Worm (Caenorhabditis elegans): ENCODE results near the gene Y54E2A.8.
A peak's percentile ranks its signal among the peaks of the same experiment; 100 is the strongest.

Y54E2A.8 gene

DNA sequence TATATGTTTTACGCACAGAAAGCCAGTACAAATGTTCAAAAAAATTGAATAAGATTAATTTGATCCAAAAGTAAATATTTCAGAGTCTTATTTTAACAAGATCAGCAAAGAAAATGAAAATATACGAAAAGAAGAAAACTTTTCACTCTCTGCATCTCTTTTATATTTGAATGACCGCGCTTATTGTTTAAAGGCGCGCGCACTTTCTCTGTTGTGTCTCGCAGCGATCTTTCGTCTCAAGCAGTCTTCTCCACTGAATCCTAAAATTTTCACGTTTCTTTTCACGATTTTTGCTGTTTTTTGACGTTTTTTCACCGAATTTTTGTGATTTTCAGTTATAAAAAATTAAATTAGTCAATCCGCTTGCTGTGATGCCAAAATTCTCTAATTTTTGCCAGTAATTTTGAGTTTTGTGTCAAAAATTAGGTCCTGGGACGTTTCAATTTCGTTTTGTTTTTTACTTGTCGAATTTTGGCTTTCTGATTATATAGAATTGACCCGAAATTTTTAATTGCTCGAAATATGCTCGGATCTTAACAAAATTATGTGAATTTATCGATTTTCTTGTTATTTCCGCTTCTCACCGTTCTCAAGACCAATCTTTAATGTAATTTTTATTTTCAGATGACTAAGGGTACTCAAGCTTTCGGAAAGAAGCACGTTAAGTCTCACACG, 36.9 kb downstream of the Y54E2A.8 start, which contains the start of gene W01D2.1:
Gene W01D2.1 (plus strand): TSS at position 625 of the 675 bp plus-strand sequence.
- no peak for TF ChIP-seq tbx-7 (tag; optimal IDR thresholded peaks at IDR 0.05)
- TF ChIP-seq C38D4.7 (GFP tag; optimal IDR thresholded peaks at IDR 0.05): no peak
- TF ChIP-seq ceh-19 (GFP tag; optimal IDR thresholded peaks at IDR 0.05): no peak
- TF ChIP-seq ets-4 (tag; optimal IDR thresholded peaks at IDR 0.05): no peak
- no peak for TF ChIP-seq K09A11.1 (tag; optimal IDR thresholded peaks at IDR 0.05; ENCODE audit: insufficient read depth)
- TF ChIP-seq hlh-8 (tag; optimal IDR thresholded peaks at IDR 0.05): no peak
- TF ChIP-seq fkh-6 (tag; optimal IDR thresholded peaks at IDR 0.05): no peak
- no peak for TF ChIP-seq lim-6 (tag; optimal IDR thresholded peaks at IDR 0.05)
- no peak for TF ChIP-seq unc-86 (tag; optimal IDR thresholded peaks at IDR 0.05)
- TF ChIP-seq ceh-31 (tag; optimal IDR thresholded peaks at IDR 0.05): peak; percentile 51
- TF ChIP-seq pax-1 (tag; optimal IDR thresholded peaks at IDR 0.05): peak; percentile 25
- no peak for TF ChIP-seq dmd-4 (tag; optimal IDR thresholded peaks at IDR 0.05; ENCODE audit: borderline replicate concordance)
- TF ChIP-seq dve-1 (tag; optimal IDR thresholded peaks at IDR 0.05): peak; percentile 66
- no peak for TF ChIP-seq unc-3 (GFP tag; conservative IDR thresholded peaks at IDR 0.05)
- TF ChIP-seq unc-3 (tag; optimal IDR thresholded peaks at IDR 0.05): no peak
- TF ChIP-seq tbx-2 (tag; optimal IDR thresholded peaks at IDR 0.05): peak; percentile 15
- no peak for TF ChIP-seq ceh-18 (tag; optimal IDR thresholded peaks at IDR 0.05)
- TF ChIP-seq elt-2 (tag; optimal IDR thresholded peaks at IDR 0.05): peak; percentile 37
- TF ChIP-seq unc-55 (GFP tag; optimal IDR thresholded peaks at IDR 0.05): peak; percentile 63
- no peak for TF ChIP-seq sox-2 (GFP tag; IDR thresholded peaks at IDR 0.05)
- TF ChIP-seq ref-2 (tag; optimal IDR thresholded peaks at IDR 0.05): no peak
- TF ChIP-seq che-1 (tag; optimal IDR thresholded peaks at IDR 0.05): no peak
- no peak for TF ChIP-seq hlh-13 (GFP tag; optimal IDR thresholded peaks at IDR 0.05)
- no peak for TF ChIP-seq nhr-11 (tag; optimal IDR thresholded peaks at IDR 0.05)
- TF ChIP-seq pag-3 (tag; optimal IDR thresholded peaks at IDR 0.05; ENCODE audit: borderline replicate concordance): no peak
- no peak for TF ChIP-seq ama-1 (optimal IDR thresholded peaks at IDR 0.05)
- no peak for TF ChIP-seq npax-4 (tag; optimal IDR thresholded peaks at IDR 0.05)
- no peak for TF ChIP-seq mec-3 (tag; optimal IDR thresholded peaks at IDR 0.05; ENCODE audit: borderline replicate concordance)
- TF ChIP-seq ttx-3 (tag; optimal IDR thresholded peaks at IDR 0.05): no peak
- no peak for TF ChIP-seq ceh-2 (tag; optimal IDR thresholded peaks at IDR 0.05)
- no peak for TF ChIP-seq ceh-24 (tag; optimal IDR thresholded peaks at IDR 0.05)
- TF ChIP-seq madf-2 (tag; optimal IDR thresholded peaks at IDR 0.05): no peak
- no peak for TF ChIP-seq ceh-9 (tag; optimal IDR thresholded peaks at IDR 0.05)
- no peak for TF ChIP-seq pha-4 (tag; optimal IDR thresholded peaks at IDR 0.05)
- TF ChIP-seq ceh-48 (tag; optimal IDR thresholded peaks at IDR 0.05): no peak
- TF ChIP-seq odd-2 (tag; optimal IDR thresholded peaks at IDR 0.05): no peak
- TF ChIP-seq pha-2 (tag; optimal IDR thresholded peaks at IDR 0.05): no peak
- peak; percentile 46 for TF ChIP-seq nfya-1 (tag; optimal IDR thresholded peaks at IDR 0.05)

- TF ChIP-seq ceh-9 (tag; optimal IDR thresholded peaks at IDR 0.05) (no peak), tbx-7 (tag; optimal IDR thresholded peaks at IDR 0.05) (no peak), ztf-16 (tag; optimal IDR thresholded peaks at IDR 0.05) (no peak), fkh-6 (tag; optimal IDR thresholded peaks at IDR 0.05) (no peak)
Measured at ce11 chrII:14816086-14816485, 37.9 kb downstream of the Y54E2A.8 start.

- TF ChIP-seq syd-9 (tag; optimal IDR thresholded peaks at IDR 0.05): no peak
- no peak for TF ChIP-seq pag-3 (tag; optimal IDR thresholded peaks at IDR 0.05; ENCODE audit: borderline replicate concordance)
- no peak for TF ChIP-seq Y22D7AL.16 (tag; optimal IDR thresholded peaks at IDR 0.05)
- no peak for TF ChIP-seq hlh-8 (tag; optimal IDR thresholded peaks at IDR 0.05)
- TF ChIP-seq ttx-3 (tag; optimal IDR thresholded peaks at IDR 0.05): no peak
- no peak for TF ChIP-seq ceh-48 (tag; optimal IDR thresholded peaks at IDR 0.05)
- no peak for TF ChIP-seq K02D7.2 (tag; optimal IDR thresholded peaks at IDR 0.05)
- TF ChIP-seq rnt-1 (tag; optimal IDR thresholded peaks at IDR 0.05): no peak
- TF ChIP-seq ceh-22 (tag; optimal IDR thresholded peaks at IDR 0.05): no peak
Measured at ce11 chrII:14818376-14818775, 40.2 kb downstream of the Y54E2A.8 start, which contains the start of gene nhr-61. Gene nhr-61 (minus strand): TSS chrII:14818543.

All from whole organism, late embryonic.